Worm (Caenorhabditis elegans): ENCODE data around the gene nhr-195.

nhr-195 gene

DNA sequence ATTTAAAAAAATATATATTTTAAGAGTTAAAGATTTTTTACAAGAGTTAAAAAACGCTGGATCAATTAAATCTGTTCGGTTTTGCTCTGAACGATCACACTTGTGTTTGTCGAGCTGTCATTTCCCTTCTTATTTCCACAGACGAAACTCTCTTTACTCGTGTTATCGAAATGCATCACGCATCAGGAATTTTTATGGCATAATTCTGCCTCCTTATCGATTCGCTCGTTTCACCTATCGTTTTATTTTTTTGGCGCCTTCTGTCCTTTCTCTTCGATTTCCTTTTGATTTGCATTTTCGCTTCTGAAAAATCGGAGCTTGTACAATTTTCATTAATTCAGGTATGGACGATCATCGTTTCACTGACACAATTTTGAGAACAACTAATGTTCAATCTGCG lies 23.8 kb downstream of the nhr-195 start:
- TF ChIP-seq tbx-11 (GFP tag; IDR thresholded peaks at IDR 0.05), result no peak
- no peak for TF ChIP-seq tbx-37 (GFP tag; conservative IDR thresholded peaks at IDR 0.05)
- TF ChIP-seq flt-1 (GFP tag; IDR thresholded peaks at IDR 0.05), result no peak
- no peak for TF ChIP-seq F13C5.2 (tag; optimal IDR thresholded peaks at IDR 0.05)
- no peak for TF ChIP-seq ceh-36 (tag; optimal IDR thresholded peaks at IDR 0.05)
- TF ChIP-seq ets-7 (tag; optimal IDR thresholded peaks at IDR 0.05), result no peak
- no peak for TF ChIP-seq hmg-4 (GFP tag; optimal IDR thresholded peaks at IDR 0.05)
- TF ChIP-seq ceh-13 (GFP tag; optimal IDR thresholded peaks at IDR 0.05), result no peak
- no peak for TF ChIP-seq sea-1 (GFP tag; conservative IDR thresholded peaks at IDR 0.05)
- no peak for TF ChIP-seq tra-4 (tag; optimal IDR thresholded peaks at IDR 0.05)
- TF ChIP-seq scrt-1 (GFP tag; IDR thresholded peaks at IDR 0.05), result no peak
- TF ChIP-seq aly-1 (tag; optimal IDR thresholded peaks at IDR 0.05), result no peak
- no peak for TF ChIP-seq pes-1 (GFP tag; IDR thresholded peaks at IDR 0.05)
- TF ChIP-seq hnd-1 (tag; optimal IDR thresholded peaks at IDR 0.05), result no peak
- TF ChIP-seq ama-1 (optimal IDR thresholded peaks at IDR 0.05), result no peak
- no peak for TF ChIP-seq hmbx-1 (tag; optimal IDR thresholded peaks at IDR 0.05)

DNA sequence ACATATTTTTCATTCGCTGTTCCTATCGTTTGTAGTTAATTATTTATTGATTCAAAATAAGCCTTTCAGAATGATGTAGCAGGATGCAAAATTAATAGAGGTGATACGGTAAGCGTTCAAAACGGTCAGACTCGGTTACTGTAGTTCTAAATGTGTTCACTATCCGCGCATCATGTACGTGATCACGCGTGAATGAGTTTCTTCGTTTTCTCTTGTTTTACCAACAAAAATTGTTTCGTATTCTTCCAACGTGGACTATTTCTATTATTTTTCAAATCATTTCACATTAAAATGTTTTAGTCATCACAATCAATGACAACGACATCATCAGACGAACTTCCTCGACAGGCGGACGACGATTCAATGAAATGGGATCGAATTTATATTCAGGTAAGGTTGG lies 24.7 kb downstream of the nhr-195 start, which contains the start of gene gck-1:
gck-1 (plus strand) TSS at position 301 of the 400 bp plus-strand sequence.
- TF ChIP-seq tra-4 (tag; optimal IDR thresholded peaks at IDR 0.05), result no peak
- no peak for TF ChIP-seq hmbx-1 (tag; optimal IDR thresholded peaks at IDR 0.05)
- TF ChIP-seq ceh-13 (GFP tag; optimal IDR thresholded peaks at IDR 0.05), result no peak

DNA sequence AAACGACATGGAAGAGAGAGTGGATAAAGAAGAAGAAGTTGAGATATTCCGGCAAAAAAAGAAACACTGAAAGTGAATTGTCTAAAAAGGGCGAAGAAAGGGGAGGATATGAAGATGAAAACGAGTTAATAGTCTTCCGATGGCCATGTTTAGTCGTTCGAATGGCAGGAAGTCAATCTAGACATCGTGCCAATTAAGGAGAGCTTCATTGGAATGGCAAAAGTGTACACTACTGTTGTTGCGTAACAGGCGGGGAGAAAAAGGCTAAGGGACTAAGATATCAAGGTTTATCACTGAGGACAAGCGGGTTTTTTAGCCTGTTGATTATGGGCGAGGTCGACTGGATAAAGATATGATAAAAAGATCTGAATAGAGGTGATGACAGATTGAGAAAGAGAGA lies 26.0 kb downstream of the nhr-195 start:
- TF ChIP-seq flt-1 (GFP tag; IDR thresholded peaks at IDR 0.05), result no peak
- no peak for TF ChIP-seq pes-1 (GFP tag; IDR thresholded peaks at IDR 0.05)
- no peak for TF ChIP-seq sea-1 (GFP tag; conservative IDR thresholded peaks at IDR 0.05)
- no peak for TF ChIP-seq B0310.2 (tag; optimal IDR thresholded peaks at IDR 0.05)
- no peak for TF ChIP-seq F13C5.2 (tag; optimal IDR thresholded peaks at IDR 0.05)
- TF ChIP-seq tra-4 (tag; optimal IDR thresholded peaks at IDR 0.05), result no peak
- TF ChIP-seq aly-1 (tag; optimal IDR thresholded peaks at IDR 0.05), result no peak
- TF ChIP-seq ets-7 (tag; optimal IDR thresholded peaks at IDR 0.05), result no peak
- no peak for TF ChIP-seq tbx-11 (GFP tag; IDR thresholded peaks at IDR 0.05)
- no peak for TF ChIP-seq tbx-37 (GFP tag; conservative IDR thresholded peaks at IDR 0.05)
- TF ChIP-seq hmg-4 (GFP tag; optimal IDR thresholded peaks at IDR 0.05), result no peak
- no peak for TF ChIP-seq hnd-1 (tag; optimal IDR thresholded peaks at IDR 0.05)
- no peak for TF ChIP-seq ama-1 (optimal IDR thresholded peaks at IDR 0.05)
- TF ChIP-seq scrt-1 (GFP tag; IDR thresholded peaks at IDR 0.05), result no peak
- TF ChIP-seq hmbx-1 (tag; optimal IDR thresholded peaks at IDR 0.05), result no peak
- TF ChIP-seq ceh-13 (GFP tag; optimal IDR thresholded peaks at IDR 0.05), result no peak
- TF ChIP-seq ceh-36 (tag; optimal IDR thresholded peaks at IDR 0.05), result no peak

DNA sequence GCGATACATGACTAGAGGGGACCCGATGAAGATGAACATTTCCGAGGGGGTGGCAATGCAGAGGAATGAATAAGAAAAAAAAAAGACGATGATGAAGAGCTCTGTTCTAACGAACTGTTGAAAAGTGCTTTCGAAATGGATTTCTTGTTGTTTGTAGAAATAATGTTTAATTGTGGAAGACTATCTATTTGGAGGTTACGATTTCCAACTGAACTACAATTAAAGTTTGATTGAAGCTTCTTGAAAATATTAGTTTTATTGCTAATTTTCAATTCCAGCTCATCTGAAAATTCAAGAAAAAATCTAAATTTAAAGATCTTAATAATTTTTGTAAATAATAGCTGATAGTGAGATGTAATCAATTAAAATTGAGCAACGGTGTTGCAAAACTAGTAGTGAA lies 27.7 kb downstream of the nhr-195 start:
- TF ChIP-seq tra-4 (tag; optimal IDR thresholded peaks at IDR 0.05) (no peak), tbx-37 (GFP tag; conservative IDR thresholded peaks at IDR 0.05) (no peak), F13C5.2 (tag; optimal IDR thresholded peaks at IDR 0.05) (no peak), flt-1 (GFP tag; IDR thresholded peaks at IDR 0.05) (no peak), ama-1 (optimal IDR thresholded peaks at IDR 0.05) (no peak), ceh-13 (GFP tag; optimal IDR thresholded peaks at IDR 0.05) (no peak), B0310.2 (tag; optimal IDR thresholded peaks at IDR 0.05) (no peak), pes-1 (GFP tag; IDR thresholded peaks at IDR 0.05) (no peak), ceh-36 (tag; optimal IDR thresholded peaks at IDR 0.05) (no peak), hnd-1 (tag; optimal IDR thresholded peaks at IDR 0.05) (no peak), tbx-11 (GFP tag; IDR thresholded peaks at IDR 0.05) (no peak)

DNA sequence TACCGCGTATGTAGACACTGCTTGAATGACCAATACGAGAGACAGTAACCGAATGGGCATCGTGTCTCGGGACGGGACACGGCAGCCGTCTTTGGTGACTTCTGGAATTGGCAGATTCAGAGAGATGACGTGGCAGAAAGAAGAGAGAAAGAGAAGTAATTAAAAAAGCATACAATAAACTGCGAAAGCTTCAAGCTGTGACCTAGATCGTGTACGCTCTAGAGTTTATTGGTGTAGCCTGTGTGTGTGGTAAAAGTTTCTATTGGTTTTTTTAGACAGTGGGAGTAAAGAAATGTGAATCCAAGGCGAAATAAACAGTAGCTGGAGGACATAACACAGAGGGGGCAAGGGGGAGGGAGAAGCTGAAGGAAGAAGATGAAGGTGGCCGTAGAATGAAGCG lies 28.2 kb downstream of the nhr-195 start, which contains the start of gene T19A5.3:
T19A5.3 (minus strand) TSS at position 101 of the 400 bp plus-strand sequence.
- no peak for TF ChIP-seq ceh-13 (GFP tag; optimal IDR thresholded peaks at IDR 0.05)
- TF ChIP-seq ama-1 (optimal IDR thresholded peaks at IDR 0.05), result no peak
- TF ChIP-seq hmbx-1 (tag; optimal IDR thresholded peaks at IDR 0.05), result no peak
- no peak for TF ChIP-seq tbx-11 (GFP tag; IDR thresholded peaks at IDR 0.05)
- TF ChIP-seq ets-7 (tag; optimal IDR thresholded peaks at IDR 0.05), result no peak
- TF ChIP-seq tra-4 (tag; optimal IDR thresholded peaks at IDR 0.05), result no peak
- TF ChIP-seq tbx-37 (GFP tag; conservative IDR thresholded peaks at IDR 0.05), result no peak
- TF ChIP-seq B0310.2 (tag; optimal IDR thresholded peaks at IDR 0.05), result no peak
- no peak for TF ChIP-seq flt-1 (GFP tag; IDR thresholded peaks at IDR 0.05)
- TF ChIP-seq hnd-1 (tag; optimal IDR thresholded peaks at IDR 0.05), result no peak
- TF ChIP-seq aly-1 (tag; optimal IDR thresholded peaks at IDR 0.05), result no peak
- no peak for TF ChIP-seq hmg-4 (GFP tag; optimal IDR thresholded peaks at IDR 0.05)
- no peak for TF ChIP-seq scrt-1 (GFP tag; IDR thresholded peaks at IDR 0.05)
- no peak for TF ChIP-seq F13C5.2 (tag; optimal IDR thresholded peaks at IDR 0.05)
- TF ChIP-seq ceh-36 (tag; optimal IDR thresholded peaks at IDR 0.05), result no peak
- TF ChIP-seq pes-1 (GFP tag; IDR thresholded peaks at IDR 0.05), result no peak
- TF ChIP-seq sea-1 (GFP tag; conservative IDR thresholded peaks at IDR 0.05), result no peak

DNA sequence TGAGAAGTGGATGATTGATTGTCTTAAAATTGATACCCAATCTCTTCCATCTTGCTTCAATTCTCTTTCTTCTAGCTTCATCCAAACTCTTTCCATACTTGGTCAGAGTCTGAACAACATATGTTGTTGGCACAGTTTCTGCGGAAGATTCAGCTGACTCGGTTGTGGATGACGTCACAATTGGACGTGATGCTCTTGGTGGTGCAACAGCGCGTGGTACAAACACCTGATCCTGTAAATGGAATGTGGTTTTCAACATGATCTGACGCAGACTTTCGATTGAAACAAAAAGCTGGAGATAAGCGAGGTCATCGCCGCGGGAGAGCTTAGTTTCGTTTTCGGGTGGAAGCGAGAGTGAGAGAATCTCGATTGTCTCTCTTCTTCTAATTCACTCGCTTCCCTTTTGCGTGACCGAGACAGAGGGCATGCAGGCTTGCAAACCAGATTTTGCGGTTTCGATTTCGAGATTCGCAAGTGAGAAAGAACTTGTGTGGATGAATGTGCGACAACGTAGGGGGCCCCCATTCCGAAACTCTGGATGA lies 29.7 kb downstream of the nhr-195 start:
- no peak for TF ChIP-seq tbx-11 (GFP tag; IDR thresholded peaks at IDR 0.05)
- no peak for TF ChIP-seq aly-1 (tag; optimal IDR thresholded peaks at IDR 0.05)
- no peak for TF ChIP-seq hmg-4 (GFP tag; optimal IDR thresholded peaks at IDR 0.05)
- no peak for TF ChIP-seq ceh-13 (GFP tag; optimal IDR thresholded peaks at IDR 0.05)
- TF ChIP-seq B0310.2 (tag; optimal IDR thresholded peaks at IDR 0.05), result no peak
- no peak for TF ChIP-seq sea-1 (GFP tag; conservative IDR thresholded peaks at IDR 0.05)
- TF ChIP-seq flt-1 (GFP tag; IDR thresholded peaks at IDR 0.05), result no peak
- TF ChIP-seq hnd-1 (tag; optimal IDR thresholded peaks at IDR 0.05), result no peak
- TF ChIP-seq ets-7 (tag; optimal IDR thresholded peaks at IDR 0.05), result no peak
- TF ChIP-seq ceh-36 (tag; optimal IDR thresholded peaks at IDR 0.05), result no peak
- TF ChIP-seq tra-4 (tag; optimal IDR thresholded peaks at IDR 0.05), result no peak
- TF ChIP-seq hmbx-1 (tag; optimal IDR thresholded peaks at IDR 0.05), result no peak
- TF ChIP-seq ama-1 (optimal IDR thresholded peaks at IDR 0.05), result no peak
- TF ChIP-seq pes-1 (GFP tag; IDR thresholded peaks at IDR 0.05), result no peak

DNA sequence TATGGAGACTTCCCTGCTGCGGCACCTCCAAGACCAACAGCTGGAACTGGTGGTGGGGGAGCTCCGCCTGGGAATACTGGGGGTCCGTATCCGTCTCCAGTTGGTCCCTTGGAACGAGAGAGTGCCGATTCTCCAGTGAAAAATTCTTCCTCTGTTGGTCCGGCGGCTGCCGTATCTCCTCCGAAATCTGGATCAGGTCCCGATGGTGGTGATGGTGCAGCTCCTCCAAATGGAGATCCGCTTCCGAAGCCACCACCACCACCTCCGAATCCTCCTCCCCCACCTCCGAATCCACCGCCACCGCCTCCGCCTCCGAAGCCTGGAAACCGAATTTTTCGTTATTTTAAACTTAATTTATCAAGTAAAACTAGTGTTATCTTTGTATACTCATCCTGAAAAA lies 31.8 kb downstream of the nhr-195 start:
- TF ChIP-seq scrt-1 (GFP tag; IDR thresholded peaks at IDR 0.05) (no peak), ceh-36 (tag; optimal IDR thresholded peaks at IDR 0.05) (no peak), aly-1 (tag; optimal IDR thresholded peaks at IDR 0.05) (no peak), B0310.2 (tag; optimal IDR thresholded peaks at IDR 0.05) (no peak), tra-4 (tag; optimal IDR thresholded peaks at IDR 0.05) (no peak)

Data from whole organism, early embryonic.